Fruit fly (Drosophila melanogaster) whole organism: ENCODE results near the gene POLDIP2.

Experiments used
- CG8478 ChIP-seq: fragments of >200 bp; optimal IDR thresholded peaks from 2 replicates; lab custom pipeline; 2018; ENCODE audit warnings: inconsistent platforms
- Dll ChIP-seq: fragments of >200 bp; optimal IDR thresholded peaks from 2 replicates; lab custom pipeline; 2017
- EcR ChIP-seq, 2 experiments: fragments of >200 bp; optimal IDR thresholded peaks; 2 replicates each; lab custom pipeline; 2017; ENCODE audit warnings: missing biosample characterization in 2 of 2, missing genetic modification characterization in 2 of 2, missing genetic modification reagents in 2 of 2
- pan ChIP-seq: fragments of >200 bp; optimal IDR thresholded peaks from 2 replicates; lab custom pipeline; 2017
- psq ChIP-seq: fragments of >200 bp; optimal IDR thresholded peaks from 2 replicates; lab custom pipeline; 2017
- usp ChIP-seq: fragments of >200 bp; optimal IDR thresholded peaks from 2 replicates; lab custom pipeline; 2017; ENCODE audit warnings: missing biosample characterization, missing genetic modification characterization, mixed read lengths

POLDIP2 gene

DNA sequence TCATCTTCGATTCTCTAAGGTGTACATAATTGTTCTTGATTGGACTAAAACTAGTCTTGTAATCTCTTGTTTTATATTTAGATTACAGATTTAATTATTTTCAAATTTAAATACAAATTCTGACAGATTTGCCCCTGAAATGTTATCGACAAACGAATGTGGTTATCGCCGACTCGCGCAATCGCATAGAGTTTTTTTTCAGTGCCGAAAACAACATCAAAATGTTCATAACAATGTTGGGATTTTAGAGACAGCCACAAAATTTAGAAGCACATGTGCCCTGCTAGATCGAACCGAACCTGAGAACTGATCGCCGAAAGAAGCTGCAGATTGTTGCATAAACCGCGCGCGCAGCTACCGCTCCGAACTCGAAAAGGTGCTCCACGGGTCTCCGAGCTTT lies at the start of gene POLDIP2:
TSS of gene POLDIP2 (plus strand) at position 160 of the 400 bp plus-strand sequence.
- TF ChIP-seq EcR (GFP tag; optimal IDR thresholded peaks at IDR 0.05; lab: Kevin White, UChicago), result no peak
- TF ChIP-seq Dll (lab: Kevin White, UChicago), result no peak
- TF ChIP-seq pan (lab: Kevin White, UChicago), result no peak
- no peak for TF ChIP-seq usp
- no peak for TF ChIP-seq CG8478
- no peak for TF ChIP-seq psq (lab: Kevin White, UChicago)

DNA sequence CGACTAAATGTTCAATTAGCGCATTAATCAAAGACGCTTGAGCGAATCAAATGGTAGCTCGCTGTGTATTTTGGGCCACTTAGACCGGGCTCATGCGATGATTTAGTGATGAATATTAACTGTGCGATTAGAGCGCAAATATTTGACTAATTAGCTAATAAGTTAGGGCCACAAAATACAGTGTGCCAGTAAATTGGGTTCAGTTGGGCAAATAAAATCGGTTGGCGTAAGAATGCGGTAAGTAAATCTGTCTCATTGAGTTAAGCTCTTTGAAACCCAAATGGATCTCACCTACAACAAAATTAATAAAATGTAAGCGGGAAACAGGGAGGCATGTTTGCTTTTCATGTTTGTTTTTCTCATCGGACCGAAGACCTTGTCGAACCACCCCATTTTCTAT lies 47.1 kb upstream of the POLDIP2 start:
- TF ChIP-seq usp (no peak), CG8478 (no peak), EcR (GFP tag; optimal IDR thresholded peaks at IDR 0.05; lab: Kevin White, UChicago) (no peak), psq (lab: Kevin White, UChicago) (no peak), pan (lab: Kevin White, UChicago) (no peak), Dll (lab: Kevin White, UChicago) (no peak)

DNA sequence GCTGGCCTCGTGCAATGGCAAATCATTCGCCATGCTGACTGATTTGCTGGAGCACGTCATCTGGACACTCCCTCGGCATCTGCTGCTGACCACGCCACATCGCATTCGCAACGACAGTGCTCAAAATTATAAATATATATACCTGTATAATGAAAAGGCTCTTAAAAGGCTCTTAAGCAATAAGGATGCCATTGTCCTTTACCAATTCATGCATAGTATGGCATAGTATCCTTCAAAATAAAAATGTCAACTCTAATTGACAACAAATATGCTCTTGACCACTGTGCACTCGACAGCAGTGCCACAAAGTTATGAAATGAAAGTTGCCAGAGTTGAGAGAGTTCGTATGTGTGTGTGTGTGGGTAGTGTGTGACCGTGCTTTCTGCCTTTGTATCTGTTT lies 45.5 kb upstream of the POLDIP2 start:
- no peak for TF ChIP-seq psq (lab: Kevin White, UChicago)
- no peak for TF ChIP-seq pan (lab: Kevin White, UChicago)
- no peak for TF ChIP-seq usp
- TF ChIP-seq Dll (lab: Kevin White, UChicago), result no peak
- TF ChIP-seq EcR (GFP tag; optimal IDR thresholded peaks at IDR 0.05; lab: Kevin White, UChicago), result no peak
- no peak for TF ChIP-seq CG8478

DNA sequence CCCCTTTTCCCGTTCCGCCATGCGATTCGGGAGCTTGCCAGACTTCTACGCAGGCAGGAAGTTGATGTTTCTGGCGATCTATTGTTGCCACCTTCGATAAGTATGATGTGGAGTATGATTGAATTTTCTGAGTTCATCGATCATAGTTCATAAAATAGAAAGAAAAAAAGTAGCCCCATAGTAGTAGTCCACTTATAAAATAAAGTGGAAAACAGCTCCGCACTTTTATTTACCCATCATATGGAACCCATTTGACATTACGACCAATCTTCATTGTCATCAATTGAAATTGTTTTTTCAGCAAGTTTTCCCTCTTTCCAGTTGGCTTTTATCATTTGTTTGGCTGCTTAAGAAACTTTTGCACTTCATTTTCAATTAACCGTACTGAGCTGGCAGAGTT lies 40.4 kb upstream of the POLDIP2 start, which contains the start of gene CG12147:
TSS of gene CG12147 (minus strand) at position 101 of the 400 bp plus-strand sequence.
- TF ChIP-seq pan (lab: Kevin White, UChicago), result no peak
- no peak for TF ChIP-seq psq (lab: Kevin White, UChicago)
- no peak for TF ChIP-seq EcR (GFP tag; optimal IDR thresholded peaks at IDR 0.05; lab: Kevin White, UChicago)
- TF ChIP-seq Dll (lab: Kevin White, UChicago), result no peak
- no peak for TF ChIP-seq usp
- no peak for TF ChIP-seq CG8478

DNA sequence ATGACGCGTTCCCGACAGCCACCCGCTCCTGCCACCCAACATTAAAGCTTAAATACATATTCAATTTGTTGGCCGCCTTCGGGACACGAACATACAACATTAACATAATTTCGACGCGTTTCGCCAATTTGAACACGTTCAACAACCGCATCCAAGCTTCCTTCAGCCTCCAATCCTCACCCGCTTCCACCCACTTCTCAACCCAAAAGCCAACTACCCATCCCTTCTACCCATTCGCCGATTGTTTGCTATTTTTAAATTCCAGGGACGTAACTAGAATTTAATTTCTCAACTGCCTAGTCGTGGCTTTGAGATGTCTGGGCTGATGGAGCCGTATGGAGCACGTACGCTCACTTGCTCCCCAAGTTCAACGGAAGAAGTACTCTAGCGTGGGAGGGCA lies 37.8 kb upstream of the POLDIP2 start:
- TF ChIP-seq usp (no peak), EcR (GFP tag; optimal IDR thresholded peaks at IDR 0.05; lab: Kevin White, UChicago) (no peak), pan (lab: Kevin White, UChicago) (no peak), Dll (lab: Kevin White, UChicago) (no peak), CG8478 (no peak), psq (lab: Kevin White, UChicago) (no peak)

DNA sequence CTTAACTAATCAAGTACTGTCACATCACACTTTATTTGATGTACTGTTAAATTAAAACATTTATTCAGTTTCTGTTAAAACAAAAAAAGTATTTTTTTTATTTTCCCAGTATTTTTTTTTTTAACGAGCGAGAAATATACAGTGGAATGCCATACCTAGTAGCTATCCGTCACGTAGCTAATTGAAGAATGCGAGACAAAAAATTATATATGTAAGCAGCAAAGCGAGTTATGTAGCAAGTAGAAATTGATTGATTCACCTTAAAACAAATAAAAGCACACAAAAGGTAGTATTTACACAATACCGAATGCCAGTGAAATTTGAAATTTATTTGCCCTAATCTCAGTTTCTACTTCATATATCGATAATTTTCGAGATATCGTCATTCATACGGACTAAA lies 28.8 kb upstream of the POLDIP2 start:
- TF ChIP-seq psq (lab: Kevin White, UChicago) (no peak), Dll (lab: Kevin White, UChicago) (no peak), pan (lab: Kevin White, UChicago) (no peak), usp (no peak), EcR (GFP tag; optimal IDR thresholded peaks at IDR 0.05; lab: Kevin White, UChicago) (no peak), CG8478 (no peak)

DNA sequence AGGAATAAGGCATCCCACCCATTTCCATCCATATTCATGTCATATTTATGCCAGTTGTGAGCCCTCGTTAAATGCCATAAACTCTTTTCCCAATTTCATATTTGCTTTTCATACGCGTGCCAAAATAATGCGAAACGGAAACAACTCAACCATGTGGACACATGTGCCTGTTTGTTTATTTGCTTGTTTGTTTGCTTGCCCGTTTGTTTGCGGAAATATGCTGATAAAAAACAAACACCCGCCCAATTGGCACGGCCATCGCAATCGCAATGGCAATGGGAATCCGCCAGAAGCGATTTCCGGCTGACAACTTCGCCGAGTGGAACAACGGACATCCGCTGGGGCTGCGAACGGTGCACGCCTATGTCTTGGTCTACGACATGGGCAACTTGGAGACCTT lies 13.2 kb upstream of the POLDIP2 start:
- TF ChIP-seq CG8478, result no peak
- no peak for TF ChIP-seq EcR (GFP tag; optimal IDR thresholded peaks at IDR 0.05; lab: Kevin White, UChicago)
- TF ChIP-seq pan (lab: Kevin White, UChicago), result no peak
- TF ChIP-seq usp, result no peak
- no peak for TF ChIP-seq Dll (lab: Kevin White, UChicago)
- TF ChIP-seq psq (lab: Kevin White, UChicago), result no peak

DNA sequence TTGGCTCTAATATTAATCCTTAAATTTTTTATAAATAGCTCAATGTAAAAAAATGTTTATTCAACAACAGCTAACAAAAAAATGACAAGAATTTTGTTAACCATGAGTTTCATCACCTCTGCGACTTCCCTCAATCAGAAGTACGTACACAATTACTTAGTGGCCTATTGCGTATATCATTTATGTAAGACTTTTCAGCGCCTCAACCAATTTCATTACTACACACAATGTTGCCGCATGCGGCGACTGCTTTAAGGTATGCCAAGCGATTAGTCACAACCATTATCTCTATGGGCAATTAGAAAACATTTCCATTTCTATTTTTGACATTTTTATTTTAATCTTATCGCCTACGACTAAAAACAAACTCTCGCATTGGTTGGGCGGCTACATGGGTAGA lies 9.0 kb upstream of the POLDIP2 start:
- no peak for TF ChIP-seq Dll (lab: Kevin White, UChicago)
- no peak for TF ChIP-seq usp
- TF ChIP-seq psq (lab: Kevin White, UChicago), result no peak
- TF ChIP-seq pan (lab: Kevin White, UChicago), result no peak
- no peak for TF ChIP-seq EcR (GFP tag; optimal IDR thresholded peaks at IDR 0.05; lab: Kevin White, UChicago)
- no peak for TF ChIP-seq CG8478

DNA sequence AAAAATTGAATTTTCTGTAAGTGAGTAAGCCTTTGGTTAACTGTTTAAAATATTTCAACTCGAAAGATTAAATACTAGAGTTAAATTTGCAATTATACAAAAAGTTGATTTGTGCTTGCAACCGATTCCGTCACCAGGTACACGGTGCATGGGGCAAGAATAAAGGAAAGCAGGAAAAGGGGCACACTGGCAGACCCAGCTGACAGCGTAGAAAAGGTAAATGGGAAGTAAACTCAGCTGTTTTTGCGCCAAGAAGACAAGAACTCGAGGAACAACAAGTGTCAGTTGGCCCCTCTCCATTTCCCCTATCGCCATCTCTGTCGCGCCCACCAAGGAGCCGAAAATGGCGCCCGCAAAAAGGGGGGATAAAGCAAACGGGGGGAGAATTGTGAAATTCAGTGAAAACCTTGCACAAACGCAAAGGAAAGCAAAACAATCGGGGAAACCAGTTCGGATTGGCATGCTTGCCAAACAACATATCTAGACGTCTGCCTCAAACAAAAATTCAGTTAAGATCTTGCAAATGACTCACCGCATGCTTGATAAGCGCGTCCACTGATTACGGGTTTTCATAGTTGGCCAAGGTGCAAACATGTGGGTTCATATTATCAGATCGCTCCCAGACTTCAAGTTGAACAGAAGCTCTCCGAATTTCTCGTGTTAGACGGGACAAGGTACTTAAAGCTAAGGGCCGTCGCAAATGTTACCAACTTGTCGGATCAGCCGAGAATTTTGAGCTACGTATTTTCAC lies 4.2 kb upstream of the POLDIP2 start:
- TF ChIP-seq pan (lab: Kevin White, UChicago), result no peak
- no peak for TF ChIP-seq Dll (lab: Kevin White, UChicago)
- no peak for TF ChIP-seq CG8478
- TF ChIP-seq usp, result no peak
- TF ChIP-seq EcR (GFP tag; optimal IDR thresholded peaks at IDR 0.05; lab: Kevin White, UChicago), result no peak
- no peak for TF ChIP-seq psq (lab: Kevin White, UChicago)

DNA sequence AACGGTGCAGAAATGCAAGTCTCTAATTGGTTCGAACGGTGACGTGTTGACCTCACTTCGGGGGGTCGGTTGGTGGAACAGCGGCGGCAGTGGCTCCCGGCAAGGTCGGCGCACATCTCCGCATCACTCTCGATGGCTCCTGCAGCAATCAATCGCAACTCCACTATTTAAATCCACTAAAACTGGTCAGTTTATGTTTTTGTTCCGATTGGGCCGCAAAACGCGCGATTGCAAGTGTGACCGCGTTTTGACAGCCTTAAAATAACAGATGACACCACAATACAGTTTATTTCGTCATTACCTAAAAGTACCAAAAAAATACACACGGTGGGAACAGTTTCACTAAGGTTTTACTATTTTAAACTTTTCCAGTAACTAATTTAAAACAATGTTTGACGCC lies 3.1 kb upstream of the POLDIP2 start, which contains the start of gene PEK:
TSS of gene PEK (minus strand) at position 273 of the 400 bp plus-strand sequence.
- TF ChIP-seq usp (no peak), psq (lab: Kevin White, UChicago) (no peak), Dll (lab: Kevin White, UChicago) (no peak)

DNA sequence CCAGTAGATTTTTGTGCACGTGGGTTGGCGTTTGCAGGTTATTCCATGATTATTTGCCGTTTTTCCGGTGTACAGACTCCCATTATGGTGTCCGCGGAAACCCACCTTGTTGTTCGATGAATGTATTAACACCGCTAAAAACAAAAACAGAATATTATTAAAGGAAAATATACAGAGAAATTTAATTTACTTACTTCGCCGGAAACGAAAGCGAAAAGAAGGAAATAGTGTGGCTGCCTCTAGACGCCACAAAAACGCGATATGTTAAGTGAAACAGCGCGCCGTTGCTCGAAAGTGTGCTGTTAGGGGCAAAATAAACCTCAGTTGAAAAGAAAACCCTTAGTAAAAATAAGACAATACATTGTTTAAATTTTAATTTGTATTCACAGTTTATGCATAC lies 703 bp upstream of the POLDIP2 start, which contains the start of gene RpL35A:
TSS of gene RpL35A (minus strand) at position 227 of the 400 bp plus-strand sequence.
- TF ChIP-seq Dll (lab: Kevin White, UChicago), result no peak
- TF ChIP-seq EcR (GFP tag; optimal IDR thresholded peaks at IDR 0.05; lab: Kevin White, UChicago), result no peak
- TF ChIP-seq usp, result no peak
- TF ChIP-seq psq (lab: Kevin White, UChicago), result no peak
- no peak for TF ChIP-seq pan (lab: Kevin White, UChicago)

DNA sequence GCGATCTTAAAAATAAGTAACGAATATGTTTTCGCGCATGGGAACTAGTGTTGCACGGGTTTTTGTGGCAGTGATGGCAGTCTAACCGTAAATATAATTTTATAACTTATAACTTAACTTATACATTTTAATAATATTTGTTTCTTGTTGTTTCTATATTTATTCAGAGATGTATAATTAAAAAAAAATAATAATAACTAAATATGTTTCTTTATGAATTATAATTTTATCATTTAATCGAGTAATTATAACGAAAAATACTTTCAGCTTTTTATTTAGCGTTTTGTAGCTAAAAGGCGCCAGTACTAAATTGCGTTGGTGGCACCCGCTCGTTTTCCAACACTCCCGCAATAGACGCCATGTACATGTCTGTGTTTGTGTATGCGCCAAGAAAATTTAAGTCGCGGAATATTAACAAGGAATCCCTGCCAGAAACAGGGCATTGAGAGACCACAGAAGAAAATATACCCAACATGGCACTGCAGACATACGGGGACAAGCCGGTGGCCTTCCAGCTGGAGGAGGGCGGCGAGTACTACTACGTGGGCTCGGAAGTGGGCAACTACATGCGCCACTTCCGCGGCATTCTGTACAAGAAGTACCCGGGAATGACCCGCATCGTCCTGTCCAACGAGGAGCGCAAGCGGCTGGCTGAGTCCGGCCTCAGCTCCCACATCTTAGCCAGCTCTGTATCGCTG lies 3.2 kb downstream of the POLDIP2 start, which contains the start of the genes mRpL44 and Snr1:
TSS of gene mRpL44 (minus strand) at position 51 of the 698 bp plus-strand sequence.
TSS of gene Snr1 (plus strand) at position 341 of the 698 bp plus-strand sequence.
- TF ChIP-seq pan (lab: Kevin White, UChicago) (no peak), usp (no peak), psq (lab: Kevin White, UChicago) (no peak), Dll (lab: Kevin White, UChicago) (no peak), CG8478 (no peak), EcR (GFP tag; optimal IDR thresholded peaks at IDR 0.05; lab: Kevin White, UChicago) (no peak)
